Worm (Caenorhabditis elegans) whole organism, L4 larva: Measurements from ENCODE around the gene act-1.

Experiments used
- F10B5.3 ChIP-seq: sonication (generic microtip); optimal IDR thresholded peaks from 2 replicates; lab custom pipeline; 2016; ENCODE audit warnings: mild to moderate bottlenecking, missing genetic modification characterization, missing compliant biosample characterization
- F37D6.2 ChIP-seq: sonication (generic microtip); optimal IDR thresholded peaks from 2 replicates; lab custom pipeline; 2016; ENCODE audit warnings: mild to moderate bottlenecking, missing genetic modification characterization, missing compliant biosample characterization
- F44E2.7 ChIP-seq: fragments of 200-800 bp; sonication (Bioruptor generic); IDR thresholded peaks from 2 replicates; pipeline ENCODE4 v2.1.2; 2022; ENCODE audit warnings: missing genetic modification characterization, missing compliant biosample characterization
- T26A8.4 ChIP-seq: fragments of 200-800 bp; sonication (Bioruptor generic); IDR thresholded peaks from 2 replicates; pipeline ENCODE4 v1.3.6; 2022; ENCODE audit warnings: missing genetic modification characterization, missing compliant biosample characterization
- Y105C5A.15 ChIP-seq: fragments of 200-800 bp; sonication (Bioruptor generic); IDR thresholded peaks from 2 replicates; pipeline ENCODE4 v1.3.6; 2022; ENCODE audit warnings: missing genetic modification characterization, missing compliant biosample characterization
- Y5F2A.4 ChIP-seq: fragments of 200-800 bp; sonication (Bioruptor generic); optimal IDR thresholded peaks from 2 replicates; lab custom pipeline; 2018; ENCODE audit warnings: mild to moderate bottlenecking, missing genetic modification characterization, missing compliant biosample characterization
- ZK337.2 ChIP-seq: fragments of 200-800 bp; sonication (Bioruptor generic); IDR thresholded peaks from 2 replicates; pipeline ENCODE4 v1.3.6; 2022; ENCODE audit warnings: missing genetic modification reagents, missing genetic modification characterization, missing compliant biosample characterization
- aha-1 ChIP-seq: fragments of 150-350 bp; peaks from one replicate; lab custom pipeline; 2014; ENCODE audit warnings: missing biosample characterization, missing genetic modification characterization
- aly-2 ChIP-seq: sonication (generic microtip); optimal IDR thresholded peaks from 2 replicates; lab custom pipeline; 2018; ENCODE audit warnings: missing biosample characterization, missing genetic modification characterization
- ceh-20 ChIP-seq: fragments of 200-800 bp; sonication (Bioruptor generic); IDR thresholded peaks from 2 replicates; pipeline ENCODE4 v1.3.6; 2022; ENCODE audit warnings: missing genetic modification reagents, missing genetic modification characterization, missing compliant biosample characterization
- ceh-44 ChIP-seq: fragments of 200-800 bp; sonication (Bioruptor generic); IDR thresholded peaks from 2 replicates; pipeline ENCODE4 v1.3.6; 2022; ENCODE audit warnings: missing genetic modification reagents, missing genetic modification characterization, missing compliant biosample characterization
- ceh-62 ChIP-seq: sonication (generic microtip); optimal IDR thresholded peaks from 2 replicates; lab custom pipeline; 2017; ENCODE audit warnings: missing biosample characterization, missing genetic modification characterization
- ctbp-1 ChIP-seq: fragments of 200-800 bp; sonication (Bioruptor generic); IDR thresholded peaks from 2 replicates; pipeline ENCODE4 v1.3.6; 2022; ENCODE audit warnings: missing genetic modification reagents, missing genetic modification characterization, missing compliant biosample characterization
- daf-12 ChIP-seq: fragments of 150-350 bp; optimal IDR thresholded peaks from 2 replicates; lab custom pipeline; 2014; ENCODE audit warnings: missing biosample characterization, missing genetic modification reagents, missing genetic modification characterization
- daf-8 ChIP-seq: fragments of 200-800 bp; sonication (Bioruptor generic); IDR thresholded peaks from 2 replicates; pipeline ENCODE4 v1.3.6; 2022; ENCODE audit warnings: missing genetic modification characterization, missing compliant biosample characterization
- dmd-6 ChIP-seq: fragments of 200-800 bp; sonication (Bioruptor generic); IDR thresholded peaks from 2 replicates; pipeline ENCODE4 v1.3.6; 2022; ENCODE audit warnings: missing genetic modification reagents, missing genetic modification characterization, missing compliant biosample characterization
- dmd-9 ChIP-seq: fragments of 200-800 bp; sonication (Bioruptor generic); IDR thresholded peaks from 2 replicates; pipeline ENCODE4 v1.3.6; 2022; ENCODE audit warnings: missing genetic modification reagents, missing genetic modification characterization, missing compliant biosample characterization
- dpl-1 ChIP-seq: fragments of 150-350 bp; optimal IDR thresholded peaks from 2 replicates; lab custom pipeline; 2014; ENCODE audit warnings: missing biosample characterization, missing genetic modification reagents, missing genetic modification characterization
- dve-1 ChIP-seq: sonication (generic microtip); optimal IDR thresholded peaks from 2 replicates; lab custom pipeline; 2017; ENCODE audit warnings: antibody characterized with exemption, mild to moderate bottlenecking, missing genetic modification characterization, missing compliant biosample characterization; ENCODE audit not compliant: insufficient read depth
- fos-1 ChIP-seq: fragments of 150-350 bp; optimal IDR thresholded peaks from 2 replicates; lab custom pipeline; 2014; ENCODE audit warnings: missing biosample characterization, missing genetic modification characterization
- gei-8 ChIP-seq: fragments of 200-800 bp; sonication (Bioruptor generic); optimal IDR thresholded peaks from 2 replicates; lab custom pipeline; 2018; ENCODE audit warnings: mild to moderate bottlenecking, missing genetic modification characterization, missing compliant biosample characterization
- hlh-11 ChIP-seq: fragments of 200-800 bp; sonication (Bioruptor generic); optimal IDR thresholded peaks from 2 replicates; lab custom pipeline; 2018; ENCODE audit warnings: mild to moderate bottlenecking, missing genetic modification characterization, missing compliant biosample characterization
- jun-1 ChIP-seq: fragments of 150-350 bp; optimal IDR thresholded peaks from 2 replicates; lab custom pipeline; 2014; ENCODE audit warnings: missing biosample characterization, missing genetic modification reagents, missing genetic modification characterization
- lin-1 ChIP-seq: fragments of 200-800 bp; sonication (Bioruptor generic); IDR thresholded peaks from 2 replicates; pipeline ENCODE4 v1.3.6; 2022; ENCODE audit warnings: missing genetic modification reagents, missing genetic modification characterization, missing compliant biosample characterization
- lin-29 ChIP-seq: fragments of 200-800 bp; sonication (Bioruptor generic); IDR thresholded peaks from 2 replicates; pipeline ENCODE4 v1.3.6; 2022; ENCODE audit warnings: missing genetic modification reagents, missing genetic modification characterization, missing compliant biosample characterization
- lsy-2 ChIP-seq, 2 experiments: fragments of 150-350 bp in 1 of 2; sonication (generic microtip) in 1 of 2; optimal IDR thresholded peaks; 2 replicates each; lab custom pipeline; 2014 to 2017; ENCODE audit warnings: missing biosample characterization in 2 of 2, missing genetic modification characterization in 2 of 2
- madf-5 ChIP-seq, 2 experiments: fragments of 200-800 bp; sonication (Bioruptor generic); IDR thresholded peaks; 2 replicates each; pipeline ENCODE4 v1.3.6; 2022; ENCODE audit warnings: missing compliant biosample characterization in 2 of 2, missing genetic modification characterization in 2 of 2
- mdl-1 ChIP-seq, 2 experiments: fragments of 150-350 bp in 1 of 2; sonication (generic microtip) in 1 of 2; optimal IDR thresholded peaks; 2 replicates each; lab custom pipeline; 2014 to 2017; ENCODE audit warnings: missing biosample characterization in 2 of 2, missing genetic modification characterization in 2 of 2
- mes-2 ChIP-seq: sonication (generic microtip); optimal IDR thresholded peaks from 2 replicates; lab custom pipeline; 2016; ENCODE audit warnings: missing genotype, mild to moderate bottlenecking, missing genetic modification characterization, missing compliant biosample characterization; ENCODE audit not compliant: poor library complexity, severe bottlenecking
- mxl-3 ChIP-seq: fragments of 200-800 bp; sonication (Bioruptor generic); optimal IDR thresholded peaks from 2 replicates; lab custom pipeline; 2018; ENCODE audit warnings: mild to moderate bottlenecking, missing genetic modification characterization, missing compliant biosample characterization
- nhr-102 ChIP-seq: sonication (generic microtip); optimal IDR thresholded peaks from 2 replicates; lab custom pipeline; 2016; ENCODE audit warnings: mild to moderate bottlenecking, missing genetic modification characterization, moderate library complexity, missing compliant biosample characterization
- nhr-111 ChIP-seq: fragments of 200-800 bp; sonication (Bioruptor generic); optimal IDR thresholded peaks from 2 replicates; lab custom pipeline; 2018; ENCODE audit warnings: mild to moderate bottlenecking, missing genetic modification characterization, missing compliant biosample characterization
- nhr-25 ChIP-seq: sonication (generic microtip); optimal IDR thresholded peaks from 2 replicates; lab custom pipeline; 2017; ENCODE audit warnings: missing genetic modification characterization, mild to moderate bottlenecking, missing compliant biosample characterization, antibody characterized with exemption, moderate library complexity, borderline replicate concordance; ENCODE audit not compliant: insufficient read depth
- nhr-48 ChIP-seq: sonication (generic microtip); optimal IDR thresholded peaks from 2 replicates; lab custom pipeline; 2016; ENCODE audit warnings: mild to moderate bottlenecking, missing genetic modification characterization, missing compliant biosample characterization
- nhr-6 ChIP-seq: fragments of 150-350 bp; optimal IDR thresholded peaks from 2 replicates; lab custom pipeline; 2014; ENCODE audit warnings: missing biosample characterization, missing genetic modification characterization
- nhr-76 ChIP-seq: fragments of 150-350 bp; optimal IDR thresholded peaks from 2 replicates; lab custom pipeline; 2014; ENCODE audit warnings: missing biosample characterization, missing genetic modification characterization
- php-3 ChIP-seq: fragments of 200-800 bp; sonication (Bioruptor generic); IDR thresholded peaks from 2 replicates; pipeline ENCODE4 v1.3.6; 2022; ENCODE audit warnings: missing genetic modification reagents, missing genetic modification characterization, missing compliant biosample characterization
- pqm-1 ChIP-seq: sonication (generic microtip); optimal IDR thresholded peaks from 2 replicates; lab custom pipeline; 2017; ENCODE audit warnings: missing biosample characterization, missing genetic modification characterization
- saeg-2 ChIP-seq: fragments of 200-800 bp; sonication (Bioruptor generic); IDR thresholded peaks from 2 replicates; pipeline ENCODE4 v1.3.6; 2022; ENCODE audit warnings: missing genetic modification reagents, missing genetic modification characterization, missing compliant biosample characterization
- set-16 ChIP-seq: fragments of 200-800 bp; sonication (Bioruptor generic); IDR thresholded peaks from 2 replicates; pipeline ENCODE4 v1.3.6; 2022; ENCODE audit warnings: missing genetic modification reagents, missing genetic modification characterization, missing compliant biosample characterization
- snpc-4 ChIP-seq: fragments of 150-350 bp; optimal IDR thresholded peaks from 2 replicates; lab custom pipeline; 2014; ENCODE audit warnings: missing biosample characterization, missing genetic modification characterization
- zfp-2 ChIP-seq: sonication (generic microtip); optimal IDR thresholded peaks from 2 replicates; lab custom pipeline; 2016; ENCODE audit warnings: mild to moderate bottlenecking, missing genetic modification characterization, missing compliant biosample characterization
- zip-11 ChIP-seq: fragments of 200-800 bp; sonication (Bioruptor generic); IDR thresholded peaks from 2 replicates; pipeline ENCODE4 v1.3.6; 2022; ENCODE audit warnings: missing genetic modification characterization, missing compliant biosample characterization
- zip-2 ChIP-seq: fragments of 150-350 bp; optimal IDR thresholded peaks from 2 replicates; lab custom pipeline; 2014; ENCODE audit warnings: missing biosample characterization, missing genetic modification characterization

The act-1 gene

ce11 chrV:11087119-11087518, 6.3 kb downstream of the act-1 start (continued):
- TF ChIP-seq lin-1 (GFP tag; lab: Robert Waterston, UW): no peak
- peak in 1 of 2 experiments; percentile 15 for TF ChIP-seq mdl-1 (tag; optimal IDR thresholded peaks at IDR 0.05; lab: Kevin White, UChicago)
- no peak for TF ChIP-seq ZK337.2
- TF ChIP-seq dpl-1 (GFP tag; lab: Kevin White, UChicago): no peak
- no peak for TF ChIP-seq mxl-3 (GFP tag; lab: Kevin White, UChicago)
- no peak for TF ChIP-seq fos-1 (tag; lab: Kevin White, UChicago)
- peak; percentile 54 for TF ChIP-seq pqm-1
- peak; percentile 0 for TF ChIP-seq nhr-48 (tag; lab: Kevin White, UChicago)
- no peak for TF ChIP-seq zip-2 (tag; lab: Kevin White, UChicago)
- TF ChIP-seq dve-1 (tag; lab: Kevin White, UChicago): no peak
- no peak for TF ChIP-seq T26A8.4 (GFP tag; lab: Robert Waterston, UW)
- no peak for TF ChIP-seq madf-5 (GFP tag; IDR thresholded peaks at IDR 0.05; lab: Robert Waterston, UW)
- no peak for TF ChIP-seq gei-8 (GFP tag; lab: Kevin White, UChicago)
- TF ChIP-seq set-16 (GFP tag; lab: Robert Waterston, UW): no peak
- no peak for TF ChIP-seq Y5F2A.4
- TF ChIP-seq, all 104 proteins: peak for 13

DNA sequence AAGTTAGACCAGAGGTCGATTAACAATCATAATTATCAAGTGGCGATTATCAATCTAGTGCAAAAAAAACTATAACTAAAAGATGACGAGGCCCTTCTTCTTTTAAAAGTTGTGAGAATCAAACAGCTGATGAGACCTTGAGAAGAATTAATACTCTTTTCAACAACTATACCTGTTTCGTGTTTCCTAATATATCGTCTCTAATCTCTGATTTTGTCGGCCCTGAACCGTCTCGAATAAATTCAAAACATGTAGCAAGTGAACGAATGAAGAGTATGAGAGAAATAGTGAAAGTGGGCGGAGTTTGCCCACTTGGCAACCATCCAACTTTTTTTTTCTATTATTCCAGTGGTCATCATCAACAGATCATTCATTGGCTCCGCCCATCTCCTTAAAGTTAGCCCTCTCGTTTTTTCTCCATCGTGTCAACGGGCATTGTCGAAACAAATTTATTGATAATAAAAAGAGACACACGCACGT, 6.7 kb downstream of the act-1 start, which contains the start of gene Y42A5A.1:
TSS of gene Y42A5A.1 (plus strand) at position 430 of the 480 bp plus-strand sequence.
- no peak for TF ChIP-seq nhr-102
- no peak for TF ChIP-seq F10B5.3 (tag; lab: Kevin White, UChicago)
- no peak for TF ChIP-seq aha-1
- TF ChIP-seq nhr-25 (tag; lab: Kevin White, UChicago): no peak
- no peak for TF ChIP-seq lsy-2 (tag; optimal IDR thresholded peaks at IDR 0.05; lab: Kevin White, UChicago)
- no peak for TF ChIP-seq nhr-6
- TF ChIP-seq daf-8: no peak
- TF ChIP-seq madf-5 (GFP tag; IDR thresholded peaks at IDR 0.05; lab: Robert Waterston, UW): no peak
- no peak for TF ChIP-seq ctbp-1
- TF ChIP-seq aly-2 (tag; lab: Kevin White, UChicago): no peak
- no peak for TF ChIP-seq zip-11
- TF ChIP-seq ceh-44 (GFP tag; lab: Robert Waterston, UW): no peak
- TF ChIP-seq hlh-11 (tag; lab: Kevin White, UChicago): no peak
- TF ChIP-seq zfp-2 (tag; lab: Kevin White, UChicago): no peak
- TF ChIP-seq dmd-6 (GFP tag; lab: Robert Waterston, UW): no peak

DNA sequence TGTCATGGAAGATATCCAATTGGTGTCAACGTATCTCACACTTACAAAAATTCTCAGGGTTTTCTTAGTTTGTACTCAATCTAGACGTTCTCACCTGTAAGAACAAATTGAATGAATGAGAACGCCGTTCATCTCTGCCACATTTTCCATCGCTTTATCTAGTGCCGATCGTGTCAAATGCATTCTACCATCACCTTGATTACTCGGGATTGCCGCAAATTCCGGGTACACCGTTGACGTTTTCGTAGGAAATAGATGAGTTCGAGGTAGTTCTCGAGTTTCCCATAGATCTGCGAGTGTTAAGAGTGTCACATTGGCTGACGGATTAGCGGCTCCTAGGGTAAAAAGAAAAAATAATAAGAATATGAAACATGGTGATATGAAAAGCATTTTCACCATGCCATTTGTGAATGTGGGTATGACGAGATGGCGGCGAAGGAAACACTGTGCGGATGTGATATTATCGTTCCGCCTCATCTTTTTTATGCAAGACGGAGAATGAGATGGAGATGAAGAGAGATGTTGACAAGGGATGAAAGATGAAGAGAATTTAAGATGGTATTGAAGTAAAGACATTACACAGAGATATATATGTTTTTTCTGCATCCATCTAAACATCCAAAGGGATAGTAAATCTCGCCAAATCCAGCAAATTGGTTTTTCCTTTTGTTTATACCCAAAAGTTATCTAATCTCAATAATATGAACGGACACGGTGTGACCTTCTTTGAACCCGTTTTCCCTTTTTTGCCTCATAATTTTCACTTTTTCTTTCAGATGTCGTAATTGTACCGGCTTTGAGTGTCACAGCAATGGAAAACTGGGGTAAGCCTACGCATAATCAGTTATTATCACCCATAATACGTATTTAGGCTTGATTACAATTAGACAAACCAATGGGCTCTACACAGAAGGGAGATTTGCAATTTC, 12.6 kb downstream of the act-1 start, which contains the start of gene lact-8:
TSS of gene lact-8 (minus strand) at position 445 of the 929 bp plus-strand sequence.
- TF ChIP-seq aha-1 (peak; percentile 71), mes-2 (no peak)

- no peak for TF ChIP-seq F37D6.2 (tag; lab: Kevin White, UChicago)
- TF ChIP-seq gei-8 (GFP tag; lab: Kevin White, UChicago): no peak
- no peak for TF ChIP-seq F10B5.3 (tag; lab: Kevin White, UChicago)
- TF ChIP-seq F44E2.7: no peak
- no peak for TF ChIP-seq nhr-76
- TF ChIP-seq ceh-44 (GFP tag; lab: Robert Waterston, UW): no peak
- no peak for TF ChIP-seq ceh-62 (tag; lab: Kevin White, UChicago)
- no peak for TF ChIP-seq saeg-2 (GFP tag; lab: Robert Waterston, UW)
- TF ChIP-seq snpc-4: no peak
- TF ChIP-seq dve-1 (tag; lab: Kevin White, UChicago): peak; percentile 18
- no peak for TF ChIP-seq lin-29 (GFP tag; lab: Robert Waterston, UW)
- no peak for TF ChIP-seq nhr-111 (GFP tag; lab: Kevin White, UChicago)
- peak; percentile 32; the same call in 1 of the 2 replicates for TF ChIP-seq ceh-20 (GFP tag; lab: Robert Waterston, UW)
- TF ChIP-seq php-3 (GFP tag; lab: Robert Waterston, UW): no peak
- TF ChIP-seq Y105C5A.15 (GFP tag; lab: Robert Waterston, UW): no peak
- no peak for TF ChIP-seq dmd-9 (GFP tag; lab: Robert Waterston, UW)
- TF ChIP-seq daf-12 (tag; lab: Kevin White, UChicago): no peak
- no peak for TF ChIP-seq lsy-2 (tag; optimal IDR thresholded peaks at IDR 0.05; lab: Kevin White, UChicago)
- peak; percentile 73 for TF ChIP-seq mxl-3 (GFP tag; lab: Kevin White, UChicago)
- TF ChIP-seq jun-1 (tag; lab: Kevin White, UChicago): no peak
Measured at ce11 chrV:11094698-11095097, 13.8 kb downstream of the act-1 start.
